Fruit fly (Drosophila melanogaster) Kc167 (cell line): Measurements from ENCODE around the gene CG13272.

Source experiments
- Myc ChIP-seq: fragments of >200 bp; optimal IDR thresholded peaks from 2 replicates; lab custom pipeline; 2017; ENCODE audit warnings: missing external identifiers
- Sin3A ChIP-seq: fragments of >200 bp; optimal IDR thresholded peaks from 2 replicates; lab custom pipeline; 2018; ENCODE audit warnings: missing external identifiers
- h ChIP-seq: fragments of >200 bp; optimal IDR thresholded peaks from 3 replicates; lab custom pipeline; 2018; ENCODE audit warnings: missing external identifiers
- insv ChIP-seq: fragments of >200 bp; optimal IDR thresholded peaks from 3 replicates; lab custom pipeline; 2018; ENCODE audit warnings: missing external identifiers
- psq ChIP-seq: fragments of >200 bp; optimal IDR thresholded peaks from 2 replicates; lab custom pipeline; 2017; ENCODE audit warnings: missing external identifiers
- ttk ChIP-seq: sonication (Bioruptor generic); optimal IDR thresholded peaks from 2 replicates; lab custom pipeline; 2017; ENCODE audit warnings: missing external identifiers

The CG13272 gene

dm6 chr2L:16846742-16847346 is 42.2 kb downstream of the CG13272 start:
- no peak for TF ChIP-seq Myc
- no peak for TF ChIP-seq insv
- TF ChIP-seq Sin3A (lab: Kevin White, UChicago), result no peak
- TF ChIP-seq ttk (lab: Kevin White, UChicago), result no peak
- TF ChIP-seq psq (lab: Kevin White, UChicago), result no peak
- TF ChIP-seq h (lab: Kevin White, UChicago), result no peak

DNA sequence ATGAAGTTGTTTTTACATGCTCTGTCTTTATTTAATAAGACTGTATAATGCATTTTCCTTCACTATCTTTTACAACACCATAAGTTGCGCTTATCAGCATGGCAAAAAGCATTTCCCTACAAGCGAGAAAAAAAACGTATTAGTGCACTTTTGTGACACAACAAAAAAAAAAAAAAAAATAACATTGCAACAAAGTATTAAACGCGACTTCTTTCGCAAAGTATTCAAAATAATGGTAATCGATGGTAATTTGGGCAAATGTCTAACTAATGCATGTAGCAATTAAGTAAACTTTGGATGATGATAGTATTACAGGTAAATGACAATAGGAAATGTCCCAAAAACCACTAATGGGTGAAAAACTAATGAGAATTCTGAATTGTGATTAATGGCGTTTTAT is 43.3 kb downstream of the CG13272 start:
- TF ChIP-seq Myc, result no peak
- no peak for TF ChIP-seq insv
- no peak for TF ChIP-seq ttk (lab: Kevin White, UChicago)
- TF ChIP-seq psq (lab: Kevin White, UChicago), result no peak
- TF ChIP-seq Sin3A (lab: Kevin White, UChicago), result no peak
- TF ChIP-seq h (lab: Kevin White, UChicago), result no peak

DNA sequence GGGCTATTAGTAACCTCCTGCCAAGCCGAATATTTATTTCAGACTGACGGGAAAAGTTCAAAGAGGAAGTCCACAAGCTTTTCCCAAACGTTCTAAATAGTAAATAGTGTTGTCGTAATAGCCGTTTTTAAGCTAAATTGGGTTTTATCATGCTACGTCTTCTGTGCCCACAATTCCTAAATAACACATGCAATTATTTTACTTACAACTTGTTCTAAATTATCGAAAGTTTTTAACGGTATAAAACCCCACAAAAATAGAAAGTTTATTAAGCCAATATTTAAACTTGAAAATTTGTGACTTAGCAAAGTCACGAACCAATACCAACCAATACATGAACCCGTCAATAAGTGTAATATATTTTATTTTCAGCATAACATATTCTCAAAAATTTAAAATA is 44.0 kb downstream of the CG13272 start, which contains the start of gene CG13284:
TSS of gene CG13284 (minus strand) at position 47 of the 400 bp plus-strand sequence.
- TF ChIP-seq h (lab: Kevin White, UChicago), result no peak
- TF ChIP-seq Myc, result no peak
- TF ChIP-seq psq (lab: Kevin White, UChicago), result no peak

dm6 chr2L:16850442-16850841 is 45.8 kb downstream of the CG13272 start:
- TF ChIP-seq Sin3A (lab: Kevin White, UChicago), result no peak
- no peak for TF ChIP-seq h (lab: Kevin White, UChicago)
- no peak for TF ChIP-seq psq (lab: Kevin White, UChicago)
- TF ChIP-seq ttk (lab: Kevin White, UChicago), result no peak
- TF ChIP-seq Myc, result no peak
- no peak for TF ChIP-seq insv

DNA sequence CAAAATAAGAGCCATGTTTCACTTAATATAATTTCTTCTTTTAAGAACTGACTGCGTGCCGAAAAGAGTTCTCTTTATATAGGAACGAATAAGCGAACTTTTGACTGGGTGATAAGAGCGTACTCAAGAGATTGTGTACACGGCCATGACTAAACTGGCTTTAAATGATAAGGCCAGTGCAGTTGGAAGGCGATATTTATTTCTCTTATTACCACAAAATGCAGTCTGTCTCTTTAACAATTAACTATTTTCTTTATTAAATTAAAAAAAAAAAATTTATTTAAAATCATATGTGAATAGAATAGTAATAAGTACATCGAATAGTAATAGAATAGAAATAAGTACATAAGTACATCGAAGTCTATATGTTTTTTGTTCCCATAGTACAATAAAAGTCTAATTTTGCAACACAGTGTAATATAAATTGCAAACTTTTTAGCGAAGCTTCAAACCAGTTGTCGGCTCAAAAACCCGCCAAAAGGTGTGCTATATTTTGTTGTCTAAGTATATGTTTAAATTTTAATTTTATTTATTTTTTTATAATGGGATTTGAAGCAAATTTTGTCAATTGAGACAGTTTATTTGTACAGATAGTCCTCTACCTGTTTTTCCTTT is 47.7 kb downstream of the CG13272 start, which contains the start of gene CG31810:
TSS of gene CG31810 (minus strand) at position 51 of the 615 bp plus-strand sequence.
- TF ChIP-seq ttk (lab: Kevin White, UChicago) (no peak), Myc (no peak), psq (lab: Kevin White, UChicago) (no peak), Sin3A (lab: Kevin White, UChicago) (no peak), insv (no peak), h (lab: Kevin White, UChicago) (no peak)

dm6 chr2L:16857131-16857530 is 52.4 kb downstream of the CG13272 start:
- TF ChIP-seq psq (lab: Kevin White, UChicago) (no peak), Myc (no peak), ttk (lab: Kevin White, UChicago) (no peak), Sin3A (lab: Kevin White, UChicago) (no peak), h (lab: Kevin White, UChicago) (no peak), insv (no peak)

DNA sequence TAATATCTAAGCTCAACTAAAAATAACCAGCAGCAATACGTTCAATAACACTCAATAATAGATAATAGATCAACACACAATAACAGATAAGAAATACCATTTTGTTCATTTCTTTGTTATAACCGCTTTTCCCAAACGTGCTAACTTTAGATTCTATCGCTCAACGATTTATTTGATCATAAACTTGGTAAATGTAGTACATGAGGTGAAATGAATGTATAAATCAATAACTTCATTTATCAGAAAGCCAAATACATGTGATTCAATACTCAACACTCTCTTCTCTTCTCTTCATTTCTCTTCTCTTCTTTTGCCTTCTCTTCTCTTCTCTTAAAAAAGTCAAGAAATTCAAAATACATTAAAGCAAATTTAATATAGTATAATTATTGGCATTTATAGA is 53.0 kb downstream of the CG13272 start:
- TF ChIP-seq ttk (lab: Kevin White, UChicago) (no peak), h (lab: Kevin White, UChicago) (no peak), Sin3A (lab: Kevin White, UChicago) (no peak), insv (no peak), psq (lab: Kevin White, UChicago) (no peak), Myc (no peak)

DNA sequence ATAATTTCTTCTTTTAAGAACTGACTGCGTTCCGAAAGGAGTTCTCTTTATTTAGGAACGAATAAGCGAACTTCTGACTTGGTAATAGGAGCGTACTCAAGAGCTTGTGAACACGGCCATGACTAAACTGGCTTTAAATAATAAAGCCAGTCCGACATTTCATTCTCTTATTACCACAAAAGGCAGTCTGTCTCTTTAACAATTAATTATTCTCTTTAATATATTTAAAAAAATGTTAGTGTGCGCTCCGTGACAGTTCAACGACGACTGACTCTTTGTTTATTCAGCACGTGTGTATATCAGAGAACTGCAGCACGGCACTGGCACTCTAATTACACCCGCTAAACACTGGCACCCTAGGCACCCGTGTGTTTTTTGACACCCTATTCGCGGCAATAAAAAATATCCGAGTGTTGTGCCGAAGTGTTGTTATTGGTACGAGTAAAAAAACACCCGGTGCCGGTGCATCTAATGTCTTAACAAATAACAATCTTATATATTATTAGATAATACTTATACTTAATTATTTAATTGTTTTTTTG is 53.9 kb downstream of the CG13272 start, which contains the start of gene CG31809:
TSS of gene CG31809 (minus strand) at position 249 of the 542 bp plus-strand sequence.
- no peak for TF ChIP-seq ttk (lab: Kevin White, UChicago)
- no peak for TF ChIP-seq h (lab: Kevin White, UChicago)
- no peak for TF ChIP-seq insv
- no peak for TF ChIP-seq Myc
- TF ChIP-seq Sin3A (lab: Kevin White, UChicago), result no peak
- TF ChIP-seq psq (lab: Kevin White, UChicago), result no peak

dm6 chr2L:16859103-16859502 is 54.4 kb downstream of the CG13272 start:
- TF ChIP-seq Sin3A (lab: Kevin White, UChicago), result no peak
- no peak for TF ChIP-seq h (lab: Kevin White, UChicago)
- TF ChIP-seq Myc, result no peak
- TF ChIP-seq insv, result no peak
- no peak for TF ChIP-seq ttk (lab: Kevin White, UChicago)
- no peak for TF ChIP-seq psq (lab: Kevin White, UChicago)

DNA sequence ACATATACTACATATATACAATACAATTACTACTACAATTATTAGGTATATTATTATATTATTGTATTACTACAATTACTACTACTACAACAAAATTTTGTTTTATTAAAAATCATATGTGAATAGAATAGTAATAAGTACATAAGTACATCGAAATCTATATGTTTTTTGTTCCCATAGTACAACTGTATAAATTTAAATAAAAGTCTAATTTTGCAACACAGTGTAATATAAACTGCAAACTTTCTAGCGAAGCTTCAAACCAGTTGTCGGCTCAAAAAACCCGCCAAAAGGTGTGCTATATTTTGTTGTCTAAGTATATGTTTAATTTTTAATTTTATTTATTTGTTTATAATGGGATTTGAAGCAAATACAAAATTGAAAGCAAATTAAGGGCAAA is 54.9 kb downstream of the CG13272 start:
- TF ChIP-seq h (lab: Kevin White, UChicago), result no peak
- no peak for TF ChIP-seq insv
- TF ChIP-seq psq (lab: Kevin White, UChicago), result no peak
- TF ChIP-seq Sin3A (lab: Kevin White, UChicago), result no peak
- no peak for TF ChIP-seq ttk (lab: Kevin White, UChicago)
- TF ChIP-seq Myc, result no peak

dm6 chr2L:16861126-16861525 is 56.4 kb downstream of the CG13272 start, which contains the start of gene CG6012:
Gene CG6012 (minus strand): TSS chr2L:16861489.
- no peak for TF ChIP-seq h (lab: Kevin White, UChicago)
- no peak for TF ChIP-seq insv
- TF ChIP-seq psq (lab: Kevin White, UChicago), result no peak
- no peak for TF ChIP-seq Sin3A (lab: Kevin White, UChicago)
- TF ChIP-seq ttk (lab: Kevin White, UChicago), result no peak
- TF ChIP-seq Myc, result no peak

- no peak for TF ChIP-seq ttk (lab: Kevin White, UChicago)
- no peak for TF ChIP-seq h (lab: Kevin White, UChicago)
- no peak for TF ChIP-seq psq (lab: Kevin White, UChicago)
- TF ChIP-seq Myc, result no peak
- no peak for TF ChIP-seq insv
- no peak for TF ChIP-seq Sin3A (lab: Kevin White, UChicago)
Measured at dm6 chr2L:16862526-16862925, 57.8 kb downstream of the CG13272 start.
